Fruit fly (Drosophila melanogaster) whole organism, embryonic: ENCODE measurements around the gene Liprin-beta.

Source experiments
- Atf-2 ChIP-seq: fragments of 200-800 bp; sonication (Bioruptor generic); optimal IDR thresholded peaks from 2 replicates; lab custom pipeline; 2016; ENCODE audit warnings: missing biosample characterization, missing genetic modification characterization
- CG11456 ChIP-seq: fragments of 200-800 bp; sonication (Bioruptor generic); IDR thresholded peaks from 3 replicates; pipeline ENCODE4 v1.3.6; 2022; ENCODE audit warnings: missing biosample characterization, missing genetic modification characterization
- CG12155 ChIP-seq: fragments of 200-800 bp; sonication (Bioruptor generic); optimal IDR thresholded peaks from 3 replicates; lab custom pipeline; 2016; ENCODE audit warnings: missing biosample characterization, missing genetic modification characterization
- CG12299 ChIP-seq: fragments of 200-800 bp; sonication (Bioruptor generic); optimal IDR thresholded peaks from 2 replicates; lab custom pipeline; 2018; ENCODE audit warnings: missing biosample characterization, mild to moderate bottlenecking, missing genetic modification characterization
- CG12391 ChIP-seq: fragments of 200-800 bp; sonication (Bioruptor generic); optimal IDR thresholded peaks from 3 replicates; lab custom pipeline; 2018; ENCODE audit warnings: missing biosample characterization, mild to moderate bottlenecking, missing genetic modification characterization, moderate library complexity
- CG16815 ChIP-seq: fragments of 200-800 bp; sonication (Bioruptor generic); optimal IDR thresholded peaks from 3 replicates; lab custom pipeline; 2017; ENCODE audit warnings: missing biosample characterization, mild to moderate bottlenecking, missing genetic modification characterization
- CG1792 ChIP-seq: fragments of 200-800 bp; sonication (Bioruptor generic); optimal IDR thresholded peaks from 2 replicates; lab custom pipeline; 2016; ENCODE audit warnings: missing biosample characterization, missing genetic modification characterization
- CG18011 ChIP-seq: fragments of 200-800 bp; sonication (Bioruptor generic); optimal IDR thresholded peaks from 2 replicates; lab custom pipeline; 2017; ENCODE audit warnings: missing biosample characterization, missing genetic modification characterization, mild to moderate bottlenecking, moderate library complexity, missing genotype
- CG18262 ChIP-seq: fragments of 200-800 bp; optimal IDR thresholded peaks from 3 replicates; lab custom pipeline; 2019; ENCODE audit warnings: missing biosample characterization, mild to moderate bottlenecking, missing genetic modification characterization, moderate library complexity
- CG31365 ChIP-seq: fragments of 200-800 bp; sonication (Bioruptor generic); optimal IDR thresholded peaks from 2 replicates; lab custom pipeline; 2018; ENCODE audit warnings: missing biosample characterization, mild to moderate bottlenecking, missing genetic modification characterization
- CG31388 ChIP-seq: fragments of 200-800 bp; sonication (Bioruptor generic); optimal IDR thresholded peaks from 2 replicates; lab custom pipeline; 2016; ENCODE audit warnings: missing biosample characterization, missing genetic modification characterization
- CG32532 ChIP-seq: fragments of 200-800 bp; sonication (Bioruptor generic); IDR thresholded peaks from 2 replicates; pipeline ENCODE4 v1.3.6; 2022; ENCODE audit warnings: missing biosample characterization, missing genetic modification characterization
- CG5953 ChIP-seq: fragments of 200-800 bp; sonication (Bioruptor generic); IDR thresholded peaks from 2 replicates; pipeline ENCODE4 v1.3.6; 2022; ENCODE audit warnings: missing biosample characterization, missing genetic modification characterization
- CG7556 ChIP-seq: fragments of 200-800 bp; sonication (Bioruptor generic); optimal IDR thresholded peaks from 2 replicates; lab custom pipeline; 2017; ENCODE audit warnings: missing biosample characterization, mild to moderate bottlenecking, missing genetic modification characterization
- CG8281 ChIP-seq: fragments of 200-800 bp; sonication (Bioruptor generic); optimal IDR thresholded peaks from 2 replicates; lab custom pipeline; 2018; ENCODE audit warnings: missing biosample characterization, mild to moderate bottlenecking, missing genetic modification characterization, moderate library complexity
- Camta ChIP-seq: fragments of 200-800 bp; sonication (Bioruptor generic); optimal IDR thresholded peaks from 2 replicates; lab custom pipeline; 2016; ENCODE audit warnings: missing biosample characterization, missing genetic modification characterization
- Dll ChIP-seq: fragments of 200-800 bp; sonication (Bioruptor generic); IDR thresholded peaks from 4 replicates; pipeline ENCODE4 v1.3.6; 2022; ENCODE audit warnings: missing biosample characterization, missing genetic modification characterization; ENCODE audit not compliant: partially characterized antibody
- MTF-1 ChIP-seq: fragments of 200-800 bp; sonication (Bioruptor generic); optimal IDR thresholded peaks from 2 replicates; lab custom pipeline; 2018; ENCODE audit warnings: missing biosample characterization, mild to moderate bottlenecking, missing genetic modification characterization, borderline replicate concordance
- NK7.1 ChIP-seq: fragments of 200-800 bp; sonication (Bioruptor generic); optimal IDR thresholded peaks from 3 replicates; lab custom pipeline; 2016; ENCODE audit warnings: missing biosample characterization, missing genetic modification characterization
- NfI ChIP-seq: fragments of 200-800 bp; sonication (Bioruptor generic); optimal IDR thresholded peaks from 3 replicates; lab custom pipeline; 2018; ENCODE audit warnings: missing biosample characterization, mild to moderate bottlenecking, missing genetic modification characterization, moderate library complexity
- Rx ChIP-seq: fragments of 200-800 bp; sonication (Bioruptor generic); IDR thresholded peaks from 2 replicates; pipeline ENCODE4 v1.3.6; 2022; ENCODE audit warnings: missing biosample characterization, missing genetic modification characterization
- Sox100B ChIP-seq: fragments of 200-800 bp; sonication (Bioruptor generic); optimal IDR thresholded peaks from 3 replicates; lab custom pipeline; 2018; ENCODE audit warnings: missing biosample characterization, mild to moderate bottlenecking, missing genetic modification characterization
- Usf ChIP-seq: fragments of 200-800 bp; sonication (Bioruptor generic); optimal IDR thresholded peaks from 2 replicates; lab custom pipeline; 2017; ENCODE audit warnings: missing genotype, missing biosample characterization, missing genetic modification characterization
- YL-1 ChIP-seq: fragments of 200-800 bp; sonication (Bioruptor generic); optimal IDR thresholded peaks from 3 replicates; lab custom pipeline; 2017; ENCODE audit warnings: missing biosample characterization, mild to moderate bottlenecking, missing genetic modification characterization
- br ChIP-seq: fragments of >200 bp; optimal IDR thresholded peaks from 2 replicates; lab custom pipeline; 2017
- bsh ChIP-seq, 2 experiments: fragments of 200-800 bp; sonication (Bioruptor generic); optimal IDR thresholded peaks; 2 replicates each; lab custom pipeline; 2017 to 2018; ENCODE audit warnings: mild to moderate bottlenecking in 2 of 2, missing biosample characterization in 2 of 2, missing genetic modification characterization in 2 of 2, moderate library complexity in 1 of 2
- cad ChIP-seq: fragments of >200 bp; optimal IDR thresholded peaks from 2 replicates; lab custom pipeline; 2017; ENCODE audit warnings: missing biosample characterization, missing genetic modification characterization
- dmrt11E ChIP-seq: fragments of 200-800 bp; sonication (Bioruptor generic); optimal IDR thresholded peaks from 3 replicates; lab custom pipeline; 2018; ENCODE audit warnings: missing biosample characterization, mild to moderate bottlenecking, missing genetic modification characterization, moderate library complexity
- fu2 ChIP-seq: fragments of 200-800 bp; sonication (Bioruptor generic); optimal IDR thresholded peaks from 2 replicates; lab custom pipeline; 2016; ENCODE audit warnings: missing biosample characterization, missing genetic modification characterization
- grn ChIP-seq: fragments of 200-800 bp; sonication (Bioruptor generic); optimal IDR thresholded peaks from 3 replicates; lab custom pipeline; 2017; ENCODE audit warnings: missing biosample characterization, missing genetic modification characterization
- gro ChIP-seq: fragments of 200-800 bp; sonication (Bioruptor generic); optimal IDR thresholded peaks from 2 replicates; lab custom pipeline; 2016; ENCODE audit warnings: missing biosample characterization, missing genetic modification characterization
- gt ChIP-seq: fragments of 200-800 bp; sonication (Bioruptor generic); IDR thresholded peaks from 2 replicates; pipeline ENCODE4 v1.3.6; 2022; ENCODE audit warnings: missing biosample characterization, missing genetic modification characterization
- jigr1 ChIP-seq: fragments of 200-800 bp; sonication (Bioruptor generic); IDR thresholded peaks from 3 replicates; pipeline ENCODE4 v1.3.6; 2022; ENCODE audit warnings: missing biosample characterization, missing genetic modification characterization
- ken ChIP-seq: fragments of 200-800 bp; sonication (Bioruptor generic); IDR thresholded peaks from 3 replicates; pipeline ENCODE4 v1.3.6; 2022; ENCODE audit warnings: missing biosample characterization, missing genetic modification characterization
- nom ChIP-seq: fragments of 200-800 bp; sonication (Bioruptor generic); optimal IDR thresholded peaks from 2 replicates; lab custom pipeline; 2017; ENCODE audit warnings: missing biosample characterization, missing genetic modification characterization, mild to moderate bottlenecking, moderate library complexity, missing genetic modification reagents
- salm ChIP-seq: fragments of 200-800 bp; sonication (Bioruptor generic); optimal IDR thresholded peaks from 2 replicates; lab custom pipeline; 2018; ENCODE audit warnings: missing biosample characterization, mild to moderate bottlenecking, missing genetic modification characterization
- sd ChIP-seq: fragments of 200-800 bp; sonication (Bioruptor generic); optimal IDR thresholded peaks from 3 replicates; lab custom pipeline; 2018; ENCODE audit warnings: missing biosample characterization, mild to moderate bottlenecking, missing genetic modification characterization, moderate library complexity
- sens ChIP-seq: fragments of 200-800 bp; sonication (Bioruptor generic); peaks from one replicate; lab custom pipeline; 2016; ENCODE audit warnings: missing biosample characterization, missing genetic modification characterization
- ttk ChIP-seq: fragments of 200-800 bp; sonication (Bioruptor generic); IDR thresholded peaks from 2 replicates; pipeline ENCODE4 v2.1.2; 2022; ENCODE audit warnings: missing biosample characterization, missing genetic modification characterization
- usp ChIP-seq: fragments of >200 bp; optimal IDR thresholded peaks from 2 replicates; lab custom pipeline; 2017; ENCODE audit warnings: missing biosample characterization, missing genetic modification characterization
- vvl ChIP-seq: fragments of 200-800 bp; sonication (Bioruptor generic); IDR thresholded peaks from 2 replicates; pipeline ENCODE4 v1.3.6; 2022; ENCODE audit warnings: missing biosample characterization, missing genetic modification characterization
- wor ChIP-seq: fragments of 200-800 bp; sonication (Bioruptor generic); IDR thresholded peaks from 2 replicates; pipeline ENCODE4 v1.3.6; 2022; ENCODE audit warnings: missing biosample characterization, missing genetic modification characterization

Liprin-beta gene

DNA sequence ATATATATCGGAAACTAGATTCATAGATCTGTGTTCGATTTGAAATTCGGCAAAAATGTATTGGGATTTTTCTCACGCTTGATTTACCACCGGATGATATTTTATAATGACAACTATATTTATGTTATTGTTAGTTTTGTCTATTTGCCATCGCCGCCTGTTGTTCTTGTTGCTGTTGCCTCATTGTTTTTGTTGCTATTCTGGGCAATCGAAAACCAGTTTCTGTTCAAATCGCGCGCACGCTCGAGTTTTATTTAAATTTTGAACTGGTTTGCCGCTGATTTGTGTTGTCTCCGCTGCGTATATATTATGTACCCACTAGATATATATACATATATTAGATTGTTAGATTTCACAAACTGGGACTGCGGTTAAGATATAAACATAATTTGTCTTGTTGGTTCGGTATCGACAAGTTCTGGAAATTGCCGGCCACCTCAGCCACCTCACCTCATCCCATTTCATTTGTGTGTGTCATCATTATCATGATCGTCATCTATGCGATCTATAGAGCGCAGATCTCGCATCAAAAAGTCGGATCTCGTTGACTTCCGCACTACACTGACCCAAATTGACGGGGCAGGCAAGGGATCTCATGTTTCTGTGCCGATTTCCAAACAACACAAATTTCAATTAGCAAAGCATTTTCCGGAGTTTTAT lies 22.2 kb upstream of the Liprin-beta start (continued):
- TF ChIP-seq nom (GFP tag; lab: Kevin White, UChicago) = no peak
- no peak for TF ChIP-seq CG16815 (GFP tag; lab: Kevin White, UChicago)
- no peak for TF ChIP-seq bsh (GFP tag; optimal IDR thresholded peaks at IDR 0.05; lab: Kevin White, UChicago)
- no peak for TF ChIP-seq Sox100B (GFP tag; lab: Kevin White, UChicago)
- no peak for TF ChIP-seq NfI (GFP tag; lab: Kevin White, UChicago)
- no peak for TF ChIP-seq CG18262 (tag; lab: Kevin White, UChicago)
- TF ChIP-seq gro (GFP tag; lab: Kevin White, UChicago) = no peak
- TF ChIP-seq Dll (GFP tag; lab: Robert Waterston, UW) = no peak
- TF ChIP-seq YL-1 = no peak
- TF ChIP-seq sens (GFP tag; lab: Kevin White, UChicago) = peak; percentile 0
- TF ChIP-seq CG31388 (GFP tag; lab: Kevin White, UChicago) = no peak
- TF ChIP-seq CG8281 (tag; lab: Kevin White, UChicago) = no peak
- TF ChIP-seq br (lab: Kevin White, UChicago) = no peak
- no peak for TF ChIP-seq ken (GFP tag; lab: Robert Waterston, UW)
- no peak for TF ChIP-seq Camta (GFP tag; lab: Kevin White, UChicago)
- no peak for TF ChIP-seq CG32532 (GFP tag; lab: Robert Waterston, UW)
- TF ChIP-seq CG18011 = no peak
- TF ChIP-seq CG1792 (GFP tag; lab: Kevin White, UChicago) = no peak
- TF ChIP-seq fu2 (GFP tag; lab: Kevin White, UChicago) = no peak
- 0 out of 2 replicates have a peak, but pooled peaks have one; percentile 60 for TF ChIP-seq vvl (GFP tag; lab: Robert Waterston, UW)
- no peak for TF ChIP-seq gt (GFP tag; lab: Robert Waterston, UW)
- no peak for TF ChIP-seq cad (GFP tag; lab: Kevin White, UChicago)
- TF ChIP-seq wor = no peak
- no peak for TF ChIP-seq Rx (GFP tag; lab: Robert Waterston, UW)
- no peak for TF ChIP-seq CG7556
- TF ChIP-seq ttk = no peak
- TF ChIP-seq CG5953 = no peak
- no peak for TF ChIP-seq CG12155 (GFP tag; lab: Kevin White, UChicago)
- no peak for TF ChIP-seq CG12299 (tag; lab: Kevin White, UChicago)
- TF ChIP-seq CG11456 = no peak
- TF ChIP-seq salm (tag; lab: Kevin White, UChicago) = no peak
- peak; percentile 76 for TF ChIP-seq grn (GFP tag; lab: Kevin White, UChicago)
- no peak for TF ChIP-seq jigr1 (GFP tag; lab: Robert Waterston, UW)
- no peak for TF ChIP-seq MTF-1 (GFP tag; lab: Kevin White, UChicago)
- peak; percentile 46 for TF ChIP-seq sd (tag; lab: Kevin White, UChicago)
- TF ChIP-seq Atf-2 = no peak
- TF ChIP-seq CG31365 (tag; lab: Kevin White, UChicago) = no peak
- no peak for TF ChIP-seq NK7.1
- no peak for TF ChIP-seq CG12391 (tag; lab: Kevin White, UChicago)
- TF ChIP-seq dmrt11E (tag; lab: Kevin White, UChicago) = no peak
- no peak for TF ChIP-seq usp (GFP tag; lab: Kevin White, UChicago)
- no peak for TF ChIP-seq Usf
- TF ChIP-seq, all 482 proteins: peak for 11
